Fruit fly (Drosophila melanogaster) S2 (cell line): ENCODE results near the gene Gug.

ENCODE experiments used
- CG8478 ChIP-seq: fragments of >200 bp; optimal IDR thresholded peaks from 2 replicates; lab custom pipeline; 2018
- CTCF ChIP-seq, 2 experiments: fragments of >200 bp; optimal IDR thresholded peaks; 2 replicates each; lab custom pipeline; 2018

DNA sequence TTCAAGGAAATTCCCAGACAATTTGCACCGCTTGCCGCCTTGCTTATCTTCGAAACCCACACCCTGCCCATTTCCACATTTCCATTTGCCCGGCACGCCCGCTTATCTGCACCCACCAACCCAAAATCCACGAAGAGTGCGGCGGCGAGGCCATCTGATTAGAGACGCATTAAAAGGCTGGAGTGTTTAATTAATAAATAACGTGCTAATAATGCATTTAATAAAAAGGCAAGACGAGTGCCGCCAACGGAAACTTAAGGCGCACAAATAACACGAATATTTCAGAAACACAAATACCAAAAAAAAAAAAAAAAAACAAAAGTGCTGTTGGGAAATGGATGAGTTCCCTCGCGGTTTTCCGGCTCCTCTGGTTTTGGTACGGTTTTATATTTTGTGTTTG lies 3.3 kb downstream of the Gug start:
- TF ChIP-seq CG8478: no peak
- TF ChIP-seq CTCF (optimal IDR thresholded peaks at IDR 0.05; lab: Kevin White, UChicago): no peak
